Fruit fly (Drosophila melanogaster) whole organism, embryonic: ENCODE results near the gene ND-13A.

Experiments used
- CG18764 ChIP-seq: fragments of 200-800 bp; sonication (Bioruptor generic); optimal IDR thresholded peaks from 3 replicates; lab custom pipeline; 2016; ENCODE audit warnings: missing biosample characterization, missing genetic modification characterization
- CG6854 ChIP-seq: fragments of 200-800 bp; sonication (Bioruptor generic); optimal IDR thresholded peaks from 3 replicates; lab custom pipeline; 2017; ENCODE audit warnings: missing biosample characterization, mild to moderate bottlenecking, missing genetic modification characterization
- CG7745 ChIP-seq: fragments of 200-800 bp; sonication (Bioruptor generic); optimal IDR thresholded peaks from 2 replicates; lab custom pipeline; 2018; ENCODE audit warnings: missing biosample characterization, mild to moderate bottlenecking, missing genetic modification characterization, moderate library complexity
- Ets65A ChIP-seq: fragments of 200-800 bp; sonication (Bioruptor generic); peaks from one replicate; lab custom pipeline; 2016; ENCODE audit warnings: missing biosample characterization, missing genetic modification characterization
- Mrtf ChIP-seq: fragments of 200-800 bp; sonication (Bioruptor generic); IDR thresholded peaks from 3 replicates; pipeline ENCODE4 v1.3.6; 2022; ENCODE audit warnings: missing biosample characterization, missing genetic modification characterization
- pan ChIP-seq, 4 experiments: fragments of >200 bp in 3 of 4; fragments of 200-800 bp in 1 of 4; sonication (Bioruptor generic) in 1 of 4; optimal IDR thresholded peaks in 3 of 4; IDR thresholded peaks in 1 of 4; 2 replicates each; pipeline versions ENCODE4 v1.3.6 to Lab custom; 2017 to 2022; ENCODE audit warnings: missing biosample characterization in 2 of 4, missing genetic modification characterization in 2 of 4, mixed read lengths in 1 of 4

- no peak for TF ChIP-seq CG18764 (GFP tag; lab: Kevin White, UChicago)
- TF ChIP-seq Ets65A, result no peak
- no peak for TF ChIP-seq CG7745 (tag; lab: Kevin White, UChicago)
- no peak for TF ChIP-seq Mrtf (GFP tag; lab: Robert Waterston, UW)
- TF ChIP-seq CG6854 (GFP tag; lab: Kevin White, UChicago), result no peak
- TF ChIP-seq pan (optimal IDR thresholded peaks at IDR 0.05; lab: Kevin White, UChicago), result no peak
- TF ChIP-seq pan (GFP tag; optimal IDR thresholded peaks at IDR 0.05 in 1 of 2, IDR thresholded peaks at IDR 0.05 in 1 of 2), result no peak
Measured at dm6 chr2L:5092597-5092991, 7.5 kb downstream of the ND-13A start.
